Worm (Caenorhabditis elegans) whole organism, L4 larva: Measurements from ENCODE around the gene tag-273.

Source experiments
- D1046.2 ChIP-seq: fragments of 200-800 bp; sonication (Bioruptor generic); IDR thresholded peaks from 2 replicates; pipeline ENCODE4 v1.3.6; 2022; ENCODE audit warnings: missing genetic modification characterization, missing compliant biosample characterization
- R02D3.7 ChIP-seq: fragments of 150-350 bp; sonication (generic microtip); optimal IDR thresholded peaks from 3 replicates; lab custom pipeline; 2014; ENCODE audit warnings: missing biosample characterization, missing genetic modification characterization
- T20F7.1 ChIP-seq: fragments of 200-800 bp; sonication (Bioruptor generic); optimal IDR thresholded peaks from 2 replicates; lab custom pipeline; 2018; ENCODE audit warnings: mild to moderate bottlenecking, missing genetic modification characterization, missing compliant biosample characterization
- Y48G9A.11 ChIP-seq: fragments of 200-800 bp; sonication (Bioruptor generic); IDR thresholded peaks from 2 replicates; pipeline ENCODE4 v1.3.6; 2022; ENCODE audit warnings: missing genetic modification reagents, missing genetic modification characterization, missing compliant biosample characterization
- Y75B8A.6 ChIP-seq: fragments of 200-800 bp; sonication (Bioruptor generic); IDR thresholded peaks from 2 replicates; pipeline ENCODE4 v1.3.6; 2022; ENCODE audit warnings: missing genetic modification reagents, missing genetic modification characterization, missing compliant biosample characterization
- aha-1 ChIP-seq: fragments of 150-350 bp; peaks from one replicate; lab custom pipeline; 2014; ENCODE audit warnings: missing biosample characterization, missing genetic modification characterization
- arid-1 ChIP-seq: fragments of 200-800 bp; sonication (Bioruptor generic); conservative IDR thresholded peaks from 2 replicates; pipeline ENCODE4 v1.3.6; 2022; ENCODE audit warnings: missing genetic modification reagents, missing genetic modification characterization, missing compliant biosample characterization
- ceh-62 ChIP-seq: sonication (generic microtip); optimal IDR thresholded peaks from 2 replicates; lab custom pipeline; 2017; ENCODE audit warnings: missing biosample characterization, missing genetic modification characterization
- ceh-82 ChIP-seq: sonication (generic microtip); optimal IDR thresholded peaks from 2 replicates; lab custom pipeline; 2017; ENCODE audit warnings: missing biosample characterization, missing genetic modification characterization
- cey-2 ChIP-seq: sonication (generic microtip); optimal IDR thresholded peaks from 3 replicates; lab custom pipeline; 2017; ENCODE audit warnings: missing genetic modification characterization, mild to moderate bottlenecking, missing compliant biosample characterization, antibody characterized with exemption, borderline replicate concordance; ENCODE audit not compliant: insufficient read depth
- daf-12 ChIP-seq: fragments of 150-350 bp; optimal IDR thresholded peaks from 2 replicates; lab custom pipeline; 2014; ENCODE audit warnings: missing biosample characterization, missing genetic modification reagents, missing genetic modification characterization
- daf-19 ChIP-seq: fragments of 200-800 bp; sonication (Bioruptor generic); conservative IDR thresholded peaks from 2 replicates; pipeline ENCODE4 v1.3.6; 2022; ENCODE audit warnings: missing genetic modification characterization, missing compliant biosample characterization
- dmd-8 ChIP-seq: fragments of 200-800 bp; sonication (Bioruptor generic); IDR thresholded peaks from 2 replicates; pipeline ENCODE4 v1.3.6; 2022; ENCODE audit warnings: missing genetic modification characterization, missing compliant biosample characterization
- duxl-1 ChIP-seq: sonication (generic microtip); optimal IDR thresholded peaks from 2 replicates; lab custom pipeline; 2016; ENCODE audit warnings: mild to moderate bottlenecking, missing genetic modification characterization, moderate library complexity, missing compliant biosample characterization; ENCODE audit not compliant: poor library complexity
- fkh-10 ChIP-seq: fragments of 150-350 bp; optimal IDR thresholded peaks from 2 replicates; lab custom pipeline; 2014; ENCODE audit warnings: missing biosample characterization, missing genetic modification reagents, missing genetic modification characterization
- hlh-11 ChIP-seq: fragments of 200-800 bp; sonication (Bioruptor generic); optimal IDR thresholded peaks from 2 replicates; lab custom pipeline; 2018; ENCODE audit warnings: mild to moderate bottlenecking, missing genetic modification characterization, missing compliant biosample characterization
- lin-1 ChIP-seq: fragments of 200-800 bp; sonication (Bioruptor generic); IDR thresholded peaks from 2 replicates; pipeline ENCODE4 v1.3.6; 2022; ENCODE audit warnings: missing genetic modification reagents, missing genetic modification characterization, missing compliant biosample characterization
- lin-13 ChIP-seq: fragments of 150-350 bp; optimal IDR thresholded peaks from 2 replicates; lab custom pipeline; 2014; ENCODE audit warnings: missing biosample characterization, missing genetic modification reagents, missing genetic modification characterization
- lin-15B ChIP-seq: fragments of 150-350 bp; sonication (generic microtip); optimal IDR thresholded peaks from 3 replicates; lab custom pipeline; 2014; ENCODE audit warnings: missing biosample characterization, missing genetic modification characterization
- lin-29 ChIP-seq: fragments of 200-800 bp; sonication (Bioruptor generic); IDR thresholded peaks from 2 replicates; pipeline ENCODE4 v1.3.6; 2022; ENCODE audit warnings: missing genetic modification reagents, missing genetic modification characterization, missing compliant biosample characterization
- lir-3 ChIP-seq: sonication (generic microtip); optimal IDR thresholded peaks from 2 replicates; lab custom pipeline; 2016; ENCODE audit warnings: mild to moderate bottlenecking, missing genetic modification characterization, missing compliant biosample characterization
- madf-5 ChIP-seq, 2 experiments: fragments of 200-800 bp; sonication (Bioruptor generic); IDR thresholded peaks; 2 replicates each; pipeline ENCODE4 v1.3.6; 2022; ENCODE audit warnings: missing compliant biosample characterization in 2 of 2, missing genetic modification characterization in 2 of 2
- mep-1 ChIP-seq: fragments of 150-350 bp; sonication (generic microtip); optimal IDR thresholded peaks from 3 replicates; lab custom pipeline; 2014; ENCODE audit warnings: missing biosample characterization, missing genetic modification characterization
- nhr-111 ChIP-seq: fragments of 200-800 bp; sonication (Bioruptor generic); optimal IDR thresholded peaks from 2 replicates; lab custom pipeline; 2018; ENCODE audit warnings: mild to moderate bottlenecking, missing genetic modification characterization, missing compliant biosample characterization
- nhr-237 ChIP-seq: sonication (generic microtip); optimal IDR thresholded peaks from 2 replicates; lab custom pipeline; 2017; ENCODE audit warnings: missing biosample characterization, missing genetic modification characterization
- nhr-28 ChIP-seq: fragments of 150-350 bp; optimal IDR thresholded peaks from 2 replicates; lab custom pipeline; 2014; ENCODE audit warnings: missing biosample characterization, missing genetic modification characterization
- nhr-77 ChIP-seq: fragments of 150-350 bp; optimal IDR thresholded peaks from 2 replicates; lab custom pipeline; 2014; ENCODE audit warnings: missing biosample characterization, missing genetic modification characterization
- set-16 ChIP-seq: fragments of 200-800 bp; sonication (Bioruptor generic); IDR thresholded peaks from 2 replicates; pipeline ENCODE4 v1.3.6; 2022; ENCODE audit warnings: missing genetic modification reagents, missing genetic modification characterization, missing compliant biosample characterization
- skn-1 ChIP-seq: fragments of 150-350 bp; optimal IDR thresholded peaks from 2 replicates; lab custom pipeline; 2014; ENCODE audit warnings: missing biosample characterization, missing genetic modification characterization
- snpc-1.2 ChIP-seq: fragments of 200-800 bp; sonication (Bioruptor generic); IDR thresholded peaks from 2 replicates; pipeline ENCODE4 v1.3.6; 2022; ENCODE audit warnings: missing genetic modification reagents, missing genetic modification characterization, missing compliant biosample characterization
- spr-1 ChIP-seq: sonication (generic microtip); optimal IDR thresholded peaks from 2 replicates; lab custom pipeline; 2016; ENCODE audit warnings: mild to moderate bottlenecking, missing genetic modification characterization, missing compliant biosample characterization
- spr-3 ChIP-seq: fragments of 200-800 bp; sonication (Bioruptor generic); optimal IDR thresholded peaks from 2 replicates; lab custom pipeline; 2018; ENCODE audit warnings: mild to moderate bottlenecking, missing genetic modification characterization, missing compliant biosample characterization
- unc-62 ChIP-seq, 3 experiments: fragments of 150-350 bp in 1 of 3; sonication (generic microtip); optimal IDR thresholded peaks in 2 of 3; peaks in 1 of 3; 1 replicate in 1 of 3; 2 replicates in 2 of 3; lab custom pipeline; 2014 to 2017; ENCODE audit warnings: missing biosample characterization in 3 of 3, missing genetic modification characterization in 3 of 3, missing genetic modification reagents in 3 of 3, missing genotype in 1 of 3
- vab-7 ChIP-seq: fragments of 200-800 bp; sonication (Bioruptor generic); IDR thresholded peaks from 2 replicates; pipeline ENCODE4 v1.3.6; 2022; ENCODE audit warnings: missing genetic modification reagents, missing genetic modification characterization, missing compliant biosample characterization
- zag-1 ChIP-seq: fragments of 150-350 bp; optimal IDR thresholded peaks from 2 replicates; lab custom pipeline; 2014; ENCODE audit warnings: missing biosample characterization, missing genetic modification characterization
- zfp-3 ChIP-seq: fragments of 200-800 bp; sonication (Bioruptor generic); conservative IDR thresholded peaks from 2 replicates; pipeline ENCODE4 v1.3.6; 2022; ENCODE audit warnings: missing genetic modification reagents, missing genetic modification characterization, missing compliant biosample characterization
- ztf-7 ChIP-seq: fragments of 150-350 bp; optimal IDR thresholded peaks from 2 replicates; lab custom pipeline; 2014; ENCODE audit warnings: missing biosample characterization, missing genetic modification characterization

The tag-273 gene

DNA sequence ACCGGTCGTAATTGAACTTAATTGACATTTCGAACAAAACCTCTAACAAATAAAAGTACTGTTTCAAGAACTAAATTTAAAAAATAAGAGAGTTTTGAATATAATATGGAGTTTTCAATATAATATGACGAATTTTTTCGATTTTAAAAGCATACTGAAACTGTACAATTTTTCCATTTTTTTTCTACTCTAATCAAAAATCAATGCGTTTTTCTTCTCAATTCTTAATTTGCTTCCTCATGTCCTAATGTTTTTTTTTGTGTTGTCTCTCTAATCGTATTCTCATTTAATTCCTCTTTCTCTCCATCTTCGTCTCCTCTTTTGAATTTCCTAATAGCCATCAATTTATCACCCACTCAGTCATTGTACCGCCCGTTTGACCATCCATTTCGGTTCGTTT lies 23.0 kb downstream of the tag-273 start, which contains the start of gene Y57G11A.4:
Gene Y57G11A.4, plus strand, starts transcription at position 301 of the 400 bp plus-strand sequence.
- no peak for TF ChIP-seq nhr-111 (GFP tag; lab: Kevin White, UChicago)
- peak; percentile 42 for TF ChIP-seq nhr-28 (tag; lab: Kevin White, UChicago)
- TF ChIP-seq, all 104 proteins: peak for 1

DNA sequence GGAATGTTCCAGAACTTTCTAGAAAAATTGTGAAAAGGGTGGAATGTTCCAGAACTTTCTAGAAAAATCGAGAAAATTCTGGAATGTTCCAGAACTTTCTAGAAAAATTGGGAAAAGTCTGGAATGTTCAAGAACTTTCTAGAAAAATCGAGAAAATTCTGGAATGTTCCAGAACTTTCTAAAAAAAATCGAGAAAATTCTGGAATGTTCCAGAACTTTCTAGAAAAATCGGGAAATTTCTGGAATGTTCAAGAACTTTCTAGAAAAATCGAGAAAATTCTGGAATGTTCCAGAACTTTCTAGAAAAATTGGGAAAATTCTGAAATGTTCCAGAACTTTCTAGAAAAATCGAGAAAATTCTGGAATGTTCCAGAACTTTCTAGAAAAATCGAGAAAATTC lies 24.4 kb downstream of the tag-273 start:
- peak; percentile 57; the same call in 1 of the 2 replicates for TF ChIP-seq snpc-1.2 (GFP tag; lab: Robert Waterston, UW)

DNA sequence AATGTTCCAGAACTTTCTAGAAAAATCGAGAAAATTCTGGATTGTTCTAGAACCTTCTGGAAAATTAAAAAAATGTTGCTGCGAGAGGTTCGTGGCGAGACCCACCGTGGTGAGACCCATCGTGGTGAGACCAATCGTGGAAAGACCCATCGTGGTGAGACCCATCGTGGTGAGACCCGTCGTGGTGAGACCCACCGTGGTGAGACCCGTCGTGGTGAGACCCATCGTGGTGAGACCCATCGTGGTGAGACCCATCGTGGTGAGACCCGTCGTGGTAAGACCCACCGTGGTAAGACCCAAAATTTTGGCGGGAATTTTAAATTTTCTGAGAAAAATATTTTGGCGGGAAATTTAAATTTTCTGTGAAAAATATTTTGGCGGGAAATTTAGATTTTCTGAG lies 26.4 kb downstream of the tag-273 start:
- TF ChIP-seq vab-7 (GFP tag; lab: Robert Waterston, UW) (peak; percentile 43; the same call in 1 of the 2 replicates), snpc-1.2 (GFP tag; lab: Robert Waterston, UW) (peak; percentile 77), D1046.2 (GFP tag; lab: Robert Waterston, UW) (0 out of 2 replicates have a peak, but pooled peaks have one; percentile 57), madf-5 (GFP tag; IDR thresholded peaks at IDR 0.05; lab: Robert Waterston, UW) (0 out of 4 replicates have a peak, but pooled peaks of 1 of the 2 experiments have one; percentile 15), set-16 (GFP tag; lab: Robert Waterston, UW) (peak; percentile 72)

DNA sequence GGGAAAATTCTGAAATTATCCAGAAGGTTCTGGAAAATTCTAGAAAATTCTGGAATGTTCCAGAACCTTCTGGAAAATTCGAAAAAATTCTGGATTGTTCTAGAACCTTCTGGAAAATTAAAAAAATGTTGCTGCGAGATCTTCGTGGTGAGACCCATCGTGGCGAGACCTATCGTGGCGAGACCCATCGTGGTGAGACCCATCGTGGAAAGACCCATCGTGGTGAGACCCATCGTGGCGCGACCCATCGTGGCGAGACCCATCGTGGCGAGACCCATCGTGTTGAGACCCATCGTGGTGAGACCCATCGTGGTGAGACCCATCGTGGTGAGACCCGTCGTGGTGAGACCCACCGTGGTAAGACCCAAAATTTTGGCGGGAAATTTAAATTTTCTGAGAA lies 28.3 kb downstream of the tag-273 start:
- peak; percentile 63 for TF ChIP-seq set-16 (GFP tag; lab: Robert Waterston, UW)
- peak; percentile 74 for TF ChIP-seq snpc-1.2 (GFP tag; lab: Robert Waterston, UW)

DNA sequence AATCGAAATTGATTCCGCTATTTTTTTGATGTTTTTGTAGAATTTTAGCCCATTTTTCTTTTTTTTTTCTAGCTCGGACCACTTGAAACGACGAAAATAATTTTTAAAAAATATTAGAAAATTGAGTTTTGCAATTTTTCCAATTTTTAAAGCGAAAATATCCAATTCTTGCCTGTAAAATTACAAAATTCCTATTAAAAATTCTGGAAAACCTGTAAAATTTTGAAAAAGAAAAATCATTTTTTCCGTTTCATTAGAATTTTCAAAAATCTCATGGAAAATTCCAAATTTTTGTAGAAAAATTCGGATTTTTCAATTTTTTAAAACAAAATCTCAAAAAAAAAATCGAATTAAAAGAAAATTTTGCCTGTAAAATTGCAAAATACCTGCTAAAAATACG lies 36.0 kb downstream of the tag-273 start:
- no peak for TF ChIP-seq ceh-62 (tag; lab: Kevin White, UChicago)
- no peak for TF ChIP-seq snpc-1.2 (GFP tag; lab: Robert Waterston, UW)
- no peak for TF ChIP-seq nhr-77 (tag; lab: Kevin White, UChicago)
- no peak for TF ChIP-seq lin-1
- TF ChIP-seq T20F7.1 (GFP tag; lab: Kevin White, UChicago), result peak; percentile 9
- TF ChIP-seq hlh-11 (tag; lab: Kevin White, UChicago), result no peak
- TF ChIP-seq zfp-3, result no peak
- TF ChIP-seq Y75B8A.6, result no peak
- no peak for TF ChIP-seq Y48G9A.11 (GFP tag; lab: Robert Waterston, UW)
- peak; percentile 1 for TF ChIP-seq mep-1
- TF ChIP-seq lin-15B (tag; lab: Kevin White, UChicago), result no peak

DNA sequence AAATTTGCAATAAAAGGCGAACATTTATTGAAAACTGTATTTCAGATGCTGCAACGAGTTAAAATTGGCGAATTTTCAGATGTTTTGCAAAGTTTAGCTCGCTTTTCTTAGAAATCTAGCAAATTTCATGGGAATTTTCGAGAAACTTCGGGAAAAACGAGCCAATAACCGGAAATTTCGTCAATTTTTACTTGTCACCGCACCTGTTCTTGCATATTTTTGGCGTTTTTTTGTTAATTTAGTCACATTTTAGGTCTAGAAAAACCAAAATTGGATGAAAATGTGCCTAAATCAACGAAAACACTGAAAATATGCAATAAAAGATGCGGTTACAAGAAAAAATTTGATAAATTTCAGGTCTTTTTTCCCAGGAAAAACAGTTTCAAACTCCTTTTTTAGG lies 38.1 kb downstream of the tag-273 start:
- TF ChIP-seq zfp-3 (no peak), unc-62 (GFP tag; optimal IDR thresholded peaks at IDR 0.05 in 1 of 2; lab: Kevin White, UChicago) (peak in 1 of 2 experiments; percentile 17), unc-62 (tag; optimal IDR thresholded peaks at IDR 0.05; lab: Kevin White, UChicago) (no peak)

DNA sequence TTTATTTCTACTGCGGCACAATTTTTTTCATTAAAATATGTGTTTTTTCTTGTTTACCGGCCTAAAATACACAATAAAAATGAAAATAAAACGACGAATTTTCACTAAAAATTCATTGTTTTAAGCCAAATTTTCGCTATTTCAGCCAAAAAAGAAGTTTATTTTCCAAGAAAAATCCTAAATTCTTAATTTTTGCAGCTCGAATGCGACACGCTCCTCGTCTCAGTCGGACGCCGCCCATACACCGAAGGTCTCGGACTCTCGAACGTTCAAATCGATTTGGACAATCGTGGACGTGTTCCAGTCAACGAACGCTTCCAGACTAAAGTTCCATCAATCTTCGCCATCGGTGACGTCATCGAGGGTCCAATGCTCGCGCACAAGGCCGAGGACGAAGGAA lies 38.9 kb downstream of the tag-273 start:
- TF ChIP-seq aha-1 (tag; lab: Kevin White, UChicago) (peak; percentile 72), cey-2 (tag; lab: Kevin White, UChicago) (no peak)

DNA sequence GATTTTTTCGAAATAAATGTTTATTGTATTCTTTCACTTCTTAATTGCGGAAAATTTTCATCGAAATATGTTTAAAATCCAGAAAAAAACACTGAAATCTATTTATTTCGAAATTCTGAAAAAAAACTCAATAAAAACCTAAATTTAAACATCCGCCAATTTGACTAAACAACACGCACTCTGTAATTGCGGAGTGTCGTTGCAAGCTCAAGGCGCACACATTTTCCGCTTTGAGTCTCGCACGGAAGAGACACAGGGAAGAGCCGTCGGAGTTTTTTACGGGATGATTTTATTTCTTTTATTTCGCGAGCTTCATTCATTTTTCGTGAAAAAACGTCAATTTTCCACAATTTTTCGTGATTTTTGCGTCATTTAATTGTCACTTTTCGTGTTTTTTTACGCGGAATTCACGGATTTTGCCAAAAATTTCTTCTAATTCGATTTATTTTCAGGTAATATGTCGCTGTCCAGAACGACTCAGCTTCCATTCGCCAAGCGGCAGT lies 40.9 kb downstream of the tag-273 start, which contains the start of gene dld-1:
Gene dld-1, plus strand, starts transcription at position 453 of the 503 bp plus-strand sequence.
- TF ChIP-seq dmd-8 (no peak), spr-3 (GFP tag; lab: Kevin White, UChicago) (no peak), fkh-10 (GFP tag; lab: Kevin White, UChicago) (peak; percentile 99), lin-29 (GFP tag; lab: Robert Waterston, UW) (peak; percentile 47; the same call in 1 of the 2 replicates), lin-13 (peak; percentile 97), lir-3 (tag; lab: Kevin White, UChicago) (no peak), daf-12 (tag; lab: Kevin White, UChicago) (no peak), ztf-7 (tag; lab: Kevin White, UChicago) (peak; percentile 96), skn-1 (tag; lab: Kevin White, UChicago) (no peak), spr-1 (tag; lab: Kevin White, UChicago) (peak; percentile 21), ceh-82 (tag; lab: Kevin White, UChicago) (no peak), arid-1 (GFP tag; lab: Robert Waterston, UW) (peak; percentile 88), R02D3.7 (tag; lab: Kevin White, UChicago) (peak; percentile 95), zag-1 (tag; lab: Kevin White, UChicago) (peak; percentile 61), nhr-237 (tag; lab: Kevin White, UChicago) (no peak), duxl-1 (tag; lab: Kevin White, UChicago) (peak; percentile 88), daf-19 (GFP tag; lab: Robert Waterston, UW) (no peak), Y48G9A.11 (GFP tag; lab: Robert Waterston, UW) (peak; percentile 100)
